Fruit fly (Drosophila melanogaster) whole organism, embryonic: ENCODE measurements around the gene CG14221.

Experiments
- CG10565 ChIP-seq: fragments of 200-800 bp; sonication (Bioruptor generic); optimal IDR thresholded peaks from 3 replicates; lab custom pipeline; 2016; ENCODE audit warnings: missing biosample characterization, mild to moderate bottlenecking, missing genetic modification characterization
- CG10959 ChIP-seq: fragments of 200-800 bp; sonication (Bioruptor generic); IDR thresholded peaks from 2 replicates; pipeline ENCODE4 v1.3.6; 2022; ENCODE audit warnings: missing biosample characterization, missing genetic modification characterization
- CG11085 ChIP-seq: fragments of 200-800 bp; sonication (Bioruptor generic); IDR thresholded peaks from 2 replicates; pipeline ENCODE4 v1.3.6; 2022; ENCODE audit warnings: missing biosample characterization, missing genetic modification characterization
- CG11695 ChIP-seq: fragments of 200-800 bp; sonication (Bioruptor generic); IDR thresholded peaks from 3 replicates; pipeline ENCODE4 v1.3.6; 2022; ENCODE audit warnings: missing biosample characterization, missing genetic modification characterization
- CG13424 ChIP-seq: fragments of 200-800 bp; sonication (Bioruptor generic); optimal IDR thresholded peaks from 2 replicates; lab custom pipeline; 2019; ENCODE audit warnings: missing biosample characterization, mild to moderate bottlenecking, missing genetic modification characterization, moderate library complexity
- CG13624 ChIP-seq: fragments of 200-800 bp; sonication (Bioruptor generic); optimal IDR thresholded peaks from 2 replicates; lab custom pipeline; 2016; ENCODE audit warnings: missing biosample characterization, missing genetic modification characterization
- CG14860 ChIP-seq: fragments of 200-800 bp; sonication (Bioruptor generic); IDR thresholded peaks from 3 replicates; pipeline ENCODE4 v1.3.6; 2022; ENCODE audit warnings: missing biosample characterization, missing genetic modification characterization; ENCODE audit not compliant: partially characterized antibody
- CG15073 ChIP-seq: fragments of 200-800 bp; sonication (Bioruptor generic); optimal IDR thresholded peaks from 2 replicates; lab custom pipeline; 2016; ENCODE audit warnings: missing biosample characterization, missing genetic modification characterization
- CG15514 ChIP-seq: fragments of 200-800 bp; sonication (Bioruptor generic); optimal IDR thresholded peaks from 3 replicates; lab custom pipeline; 2017; ENCODE audit warnings: missing biosample characterization, missing genetic modification characterization, mild to moderate bottlenecking, moderate library complexity, missing genetic modification reagents
- CG1603 ChIP-seq: fragments of 200-800 bp; sonication (Bioruptor generic); optimal IDR thresholded peaks from 2 replicates; lab custom pipeline; 2019; ENCODE audit warnings: missing biosample characterization, mild to moderate bottlenecking, missing genetic modification characterization, moderate library complexity
- CG18476 ChIP-seq: fragments of 200-800 bp; sonication (Bioruptor generic); optimal IDR thresholded peaks from 2 replicates; lab custom pipeline; 2016; ENCODE audit warnings: missing biosample characterization, mild to moderate bottlenecking, missing genetic modification characterization
- CG2199 ChIP-seq: fragments of 200-800 bp; sonication (Bioruptor generic); IDR thresholded peaks from 3 replicates; pipeline ENCODE4 v1.3.6; 2022; ENCODE audit warnings: missing biosample characterization, missing genetic modification characterization
- CG32767 ChIP-seq: fragments of 200-800 bp; sonication (Bioruptor generic); IDR thresholded peaks from 2 replicates; pipeline ENCODE4 v1.3.6; 2022; ENCODE audit warnings: missing biosample characterization, missing genetic modification characterization
- CG6654 ChIP-seq: fragments of 200-800 bp; sonication (Bioruptor generic); optimal IDR thresholded peaks from 2 replicates; lab custom pipeline; 2017; ENCODE audit warnings: missing biosample characterization, mild to moderate bottlenecking, missing genetic modification characterization
- CTCF ChIP-seq: fragments of 200-800 bp; sonication (Bioruptor generic); optimal IDR thresholded peaks from 2 replicates; lab custom pipeline; 2017; ENCODE audit warnings: missing biosample characterization, mild to moderate bottlenecking, missing genetic modification characterization, moderate library complexity
- Dip3 ChIP-seq: fragments of 200-800 bp; sonication (Bioruptor generic); optimal IDR thresholded peaks from 3 replicates; lab custom pipeline; 2016; ENCODE audit warnings: missing biosample characterization, missing genetic modification characterization
- Dref ChIP-seq: fragments of 200-800 bp; sonication (Bioruptor generic); IDR thresholded peaks from 2 replicates; pipeline ENCODE4 v1.3.6; 2022; ENCODE audit warnings: missing biosample characterization, missing genetic modification characterization
- Drgx ChIP-seq: fragments of 200-800 bp; sonication (Bioruptor generic); IDR thresholded peaks from 2 replicates; pipeline ENCODE4 v1.3.6; 2022; ENCODE audit warnings: missing biosample characterization, missing genetic modification characterization
- Fer3 ChIP-seq: fragments of 200-800 bp; sonication (Bioruptor generic); optimal IDR thresholded peaks from 2 replicates; lab custom pipeline; 2018; ENCODE audit warnings: missing biosample characterization, mild to moderate bottlenecking, missing genetic modification characterization, moderate library complexity
- HmgD ChIP-seq: fragments of 200-800 bp; sonication (Bioruptor generic); optimal IDR thresholded peaks from 3 replicates; lab custom pipeline; 2016; ENCODE audit warnings: missing biosample characterization, missing genetic modification characterization
- Hr3 ChIP-seq: fragments of 200-800 bp; sonication (Bioruptor generic); optimal IDR thresholded peaks from 3 replicates; lab custom pipeline; 2016; ENCODE audit warnings: missing biosample characterization, missing genetic modification characterization
- MTF-1 ChIP-seq: fragments of 200-800 bp; sonication (Bioruptor generic); optimal IDR thresholded peaks from 2 replicates; lab custom pipeline; 2018; ENCODE audit warnings: missing biosample characterization, mild to moderate bottlenecking, missing genetic modification characterization, borderline replicate concordance
- Mad ChIP-seq: fragments of 200-800 bp; sonication (Bioruptor generic); optimal IDR thresholded peaks from 2 replicates; lab custom pipeline; 2016; ENCODE audit warnings: missing biosample characterization, missing genetic modification characterization
- Med ChIP-seq: fragments of 200-800 bp; sonication (Bioruptor generic); peaks from one replicate; lab custom pipeline; 2016; ENCODE audit warnings: missing biosample characterization, missing genetic modification characterization, mild to moderate bottlenecking, inconsistent platforms, moderate library complexity
- NFAT ChIP-seq: fragments of 200-800 bp; sonication (Bioruptor generic); IDR thresholded peaks from 2 replicates; pipeline ENCODE4 v1.3.6; 2022; ENCODE audit warnings: missing biosample characterization, missing genetic modification characterization
- Nf-YA ChIP-seq: fragments of 200-800 bp; sonication (Bioruptor generic); IDR thresholded peaks from 2 replicates; pipeline ENCODE4 v1.3.6; 2022; ENCODE audit warnings: missing biosample characterization, missing genetic modification characterization
- PHDP ChIP-seq: fragments of 200-800 bp; sonication (Bioruptor generic); optimal IDR thresholded peaks from 3 replicates; lab custom pipeline; 2018; ENCODE audit warnings: missing biosample characterization, mild to moderate bottlenecking, missing genetic modification characterization, moderate library complexity
- Scr ChIP-seq: fragments of 200-800 bp; sonication (Bioruptor generic); IDR thresholded peaks from 2 replicates; pipeline ENCODE4 v1.3.6; 2022; ENCODE audit warnings: missing biosample characterization, missing genetic modification characterization; ENCODE audit not compliant: partially characterized antibody
- Six4 ChIP-seq: fragments of 200-800 bp; sonication (Bioruptor generic); optimal IDR thresholded peaks from 2 replicates; lab custom pipeline; 2016; ENCODE audit warnings: missing biosample characterization, missing genetic modification characterization
- ab ChIP-seq: fragments of 200-800 bp; sonication (Bioruptor generic); optimal IDR thresholded peaks from 2 replicates; lab custom pipeline; 2016; ENCODE audit warnings: missing biosample characterization, missing genetic modification characterization
- ac ChIP-seq: fragments of 200-800 bp; sonication (Bioruptor generic); optimal IDR thresholded peaks from 3 replicates; lab custom pipeline; 2017; ENCODE audit warnings: missing biosample characterization, mild to moderate bottlenecking, missing genetic modification characterization
- amos ChIP-seq: fragments of 200-800 bp; sonication (Bioruptor generic); IDR thresholded peaks from 2 replicates; pipeline ENCODE4 v1.3.6; 2022; ENCODE audit warnings: missing biosample characterization, missing genetic modification characterization; ENCODE audit not compliant: partially characterized antibody
- bab2 ChIP-seq: fragments of 200-800 bp; sonication (Bioruptor generic); optimal IDR thresholded peaks from 2 replicates; lab custom pipeline; 2016; ENCODE audit warnings: missing biosample characterization, missing genetic modification characterization
- btn ChIP-seq: fragments of 200-800 bp; sonication (Bioruptor generic); optimal IDR thresholded peaks from 2 replicates; lab custom pipeline; 2016; ENCODE audit warnings: missing biosample characterization, missing genetic modification characterization
- chinmo ChIP-seq: fragments of 200-800 bp; sonication (Bioruptor generic); IDR thresholded peaks from 4 replicates; pipeline ENCODE4 v1.3.6; 2022; ENCODE audit warnings: missing biosample characterization, missing genetic modification characterization; ENCODE audit not compliant: partially characterized antibody
- emc ChIP-seq: fragments of 200-800 bp; sonication (Bioruptor generic); optimal IDR thresholded peaks from 2 replicates; lab custom pipeline; 2016; ENCODE audit warnings: missing biosample characterization, missing genetic modification characterization
- fru ChIP-seq: fragments of >200 bp; optimal IDR thresholded peaks from 2 replicates; lab custom pipeline; 2017
- hb ChIP-seq: fragments of 200-800 bp; sonication (Bioruptor generic); IDR thresholded peaks from 3 replicates; pipeline ENCODE4 v1.3.6; 2022; ENCODE audit warnings: missing biosample characterization, missing genetic modification characterization; ENCODE audit not compliant: partially characterized antibody
- lov ChIP-seq, 2 experiments: fragments of 200-800 bp in 1 of 2; fragments of >200 bp in 1 of 2; sonication (Bioruptor generic) in 1 of 2; IDR thresholded peaks in 1 of 2; optimal IDR thresholded peaks in 1 of 2; 2 replicates in 1 of 2; 3 replicates in 1 of 2; pipeline versions ENCODE4 v1.3.6 to Lab custom; 2017 to 2022; ENCODE audit warnings: missing biosample characterization in 1 of 2, missing genetic modification characterization in 1 of 2
- mam ChIP-seq: fragments of 200-800 bp; sonication (Bioruptor generic); optimal IDR thresholded peaks from 3 replicates; lab custom pipeline; 2016; ENCODE audit warnings: missing biosample characterization, missing genetic modification characterization
- mirr ChIP-seq: fragments of 200-800 bp; sonication (Bioruptor generic); optimal IDR thresholded peaks from 3 replicates; lab custom pipeline; 2018; ENCODE audit warnings: missing biosample characterization, mild to moderate bottlenecking, missing genetic modification characterization
- onecut ChIP-seq: fragments of 200-800 bp; sonication (Bioruptor generic); IDR thresholded peaks from 2 replicates; pipeline ENCODE4 v1.3.6; 2022; ENCODE audit warnings: missing biosample characterization, missing genetic modification characterization
- schlank ChIP-seq: fragments of 200-800 bp; sonication (Bioruptor generic); optimal IDR thresholded peaks from 2 replicates; lab custom pipeline; 2018; ENCODE audit warnings: missing biosample characterization, mild to moderate bottlenecking, missing genetic modification characterization
- sqz ChIP-seq: fragments of 200-800 bp; sonication (Bioruptor generic); optimal IDR thresholded peaks from 3 replicates; lab custom pipeline; 2018; ENCODE audit warnings: missing biosample characterization, mild to moderate bottlenecking, missing genetic modification characterization
- tin ChIP-seq: fragments of 200-800 bp; sonication (Bioruptor generic); optimal IDR thresholded peaks from 3 replicates; lab custom pipeline; 2016; ENCODE audit warnings: missing biosample characterization, missing genetic modification characterization
- tll ChIP-seq, 2 experiments: fragments of 200-800 bp in 1 of 2; fragments of >200 bp in 1 of 2; sonication (Bioruptor generic) in 1 of 2; optimal IDR thresholded peaks; 2 replicates each; lab custom pipeline; 2017 to 2019; ENCODE audit warnings: missing biosample characterization in 2 of 2, missing genetic modification characterization in 2 of 2, mild to moderate bottlenecking in 1 of 2, moderate library complexity in 1 of 2
- tna ChIP-seq: fragments of 200-800 bp; sonication (Bioruptor generic); IDR thresholded peaks from 2 replicates; pipeline ENCODE4 v1.3.6; 2022; ENCODE audit warnings: missing biosample characterization, missing genetic modification characterization; ENCODE audit not compliant: partially characterized antibody
- wdn ChIP-seq: fragments of 200-800 bp; sonication (Bioruptor generic); IDR thresholded peaks from 2 replicates; pipeline ENCODE4 v1.3.6; 2022; ENCODE audit warnings: missing biosample characterization, missing genetic modification characterization
- wek ChIP-seq: fragments of 200-800 bp; sonication (Bioruptor generic); optimal IDR thresholded peaks from 3 replicates; lab custom pipeline; 2018; ENCODE audit warnings: missing biosample characterization, mild to moderate bottlenecking, missing genetic modification characterization, moderate library complexity

CG14221 gene

dm6 chrX:19597684-19598363 lies 23.2 kb downstream of the CG14221 start, which contains the start of gene RpS10b (continued):
- TF ChIP-seq Dip3 (peak; percentile 76), bab2 (GFP tag; lab: Kevin White, UChicago) (peak; percentile 68), fru (no peak), Fer3 (tag; lab: Kevin White, UChicago) (peak; percentile 86), Six4 (GFP tag; lab: Kevin White, UChicago) (peak; percentile 74), CG11085 (GFP tag; lab: Robert Waterston, UW) (peak; percentile 78), tna (GFP tag; lab: Robert Waterston, UW) (peak; percentile 89), Scr (GFP tag; lab: Robert Waterston, UW) (peak; percentile 97), lov (optimal IDR thresholded peaks at IDR 0.05; lab: Kevin White, UChicago) (no peak), lov (GFP tag; IDR thresholded peaks at IDR 0.05; lab: Robert Waterston, UW) (peak; percentile 89), CG32767 (GFP tag; lab: Robert Waterston, UW) (no peak), CG6654 (GFP tag; lab: Kevin White, UChicago) (peak; percentile 77), CG10565 (GFP tag; lab: Kevin White, UChicago) (peak; percentile 29), ab (GFP tag; lab: Kevin White, UChicago) (no peak), CG15514 (GFP tag; lab: Kevin White, UChicago) (peak; percentile 92), mam (peak; percentile 19), btn (GFP tag; lab: Kevin White, UChicago) (peak; percentile 90), CG14860 (GFP tag; lab: Robert Waterston, UW) (peak; percentile 97), CG1603 (tag; lab: Kevin White, UChicago) (peak; percentile 82), tll (GFP tag; optimal IDR thresholded peaks at IDR 0.05; lab: Kevin White, UChicago) (peak; percentile 31 to 38), HmgD (GFP tag; lab: Kevin White, UChicago) (peak; percentile 80), CG13424 (peak; percentile 60), Drgx (GFP tag; lab: Robert Waterston, UW) (peak; percentile 34; the same call in 1 of the 2 replicates), CTCF (GFP tag; lab: Kevin White, UChicago) (peak; percentile 69), CG15073 (GFP tag; lab: Kevin White, UChicago) (no peak), CG10959 (GFP tag; lab: Robert Waterston, UW) (peak; percentile 64), wdn (GFP tag; lab: Robert Waterston, UW) (peak; percentile 72), PHDP (tag; lab: Kevin White, UChicago) (peak; percentile 86), CG18476 (GFP tag; lab: Kevin White, UChicago) (peak; percentile 70), emc (peak; percentile 84), MTF-1 (GFP tag; lab: Kevin White, UChicago) (peak; percentile 97), hb (peak; percentile 93), schlank (tag; lab: Kevin White, UChicago) (peak; percentile 91), CG11695 (peak; percentile 73), NFAT (GFP tag; lab: Robert Waterston, UW) (peak; percentile 85), CG2199 (GFP tag; lab: Robert Waterston, UW) (0 out of 3 replicates have a peak, but pooled peaks have one; percentile 51), amos (GFP tag; lab: Robert Waterston, UW) (peak; percentile 88), Hr3 (GFP tag; lab: Kevin White, UChicago) (peak; percentile 63), chinmo (peak; percentile 92; the same call in 3 of the 4 replicates), CG13624 (GFP tag; lab: Kevin White, UChicago) (peak; percentile 90), tin (GFP tag; lab: Kevin White, UChicago) (peak; percentile 72), wek (peak; percentile 94), ac (peak; percentile 93), Nf-YA (GFP tag; lab: Robert Waterston, UW) (peak; percentile 70), onecut (GFP tag; lab: Robert Waterston, UW) (peak; percentile 92), Med (GFP tag; lab: Kevin White, UChicago) (peak; percentile 99), sqz (peak; percentile 94), Dref (GFP tag; lab: Robert Waterston, UW) (peak; percentile 84), Mad (peak; percentile 86), mirr (GFP tag; lab: Kevin White, UChicago) (peak; percentile 95)
